ENCODE assay signal across 1 fruit fly cellular context in the genomic region with DNA sequence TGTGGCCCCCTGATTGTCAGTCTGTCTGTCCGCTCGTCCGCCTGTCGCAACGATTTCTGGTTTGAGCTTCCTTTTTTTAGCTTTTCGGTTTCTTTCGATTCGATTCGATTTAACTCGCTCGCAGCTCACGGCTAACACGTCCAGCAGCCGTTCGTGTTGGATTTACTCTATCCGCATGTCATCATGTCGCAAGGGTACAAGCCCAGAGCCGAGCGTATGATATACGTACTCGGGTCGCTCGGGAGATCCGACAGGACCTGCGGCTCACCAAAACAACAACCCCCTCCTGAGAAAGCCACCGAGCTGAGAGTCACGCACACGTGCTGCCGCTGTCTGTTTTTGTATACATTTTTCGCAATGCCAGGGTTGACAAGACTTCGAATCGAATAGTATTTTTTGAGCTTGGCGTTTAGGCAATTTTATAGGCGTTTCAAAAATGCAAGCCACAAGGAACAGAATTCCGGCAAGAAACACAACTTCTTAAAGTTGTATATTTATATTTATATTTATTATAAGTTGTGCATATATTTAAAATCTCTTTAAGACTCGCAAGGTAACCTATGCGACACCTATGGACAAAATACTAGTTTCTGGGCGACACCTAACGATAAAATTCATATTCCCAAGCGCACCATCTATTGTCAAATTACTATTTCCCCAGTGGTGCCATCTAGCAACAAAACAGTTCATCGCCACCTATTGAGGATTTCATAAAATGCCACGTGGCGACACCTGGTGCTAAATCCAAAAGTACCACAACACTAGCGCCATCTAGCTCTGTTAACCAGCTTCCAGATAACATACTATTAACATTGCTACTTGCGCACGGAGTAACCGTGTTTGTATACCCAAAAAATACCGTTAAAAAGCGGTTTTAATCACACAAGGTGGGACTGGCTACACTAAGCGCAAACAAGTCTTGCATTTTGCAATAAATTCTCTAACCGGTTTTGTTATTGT.
TF ChIP-seq lines count a peak whose summit lies in the region.

CG2993 (minus strand) TSS at position 353 of the 960 bp plus-strand sequence.
sgll (plus strand) TSS at position 871 of the 960 bp plus-strand sequence.

TF ChIP-seq in whole organism, embryonic, 481 proteins besides CTCF, POLR2A, EP300 and RAD21 (continued from another document and continues in another):
- peak; percentile 39; the same call in 1 of the 2 replicates for TF ChIP-seq toy (GFP tag; IDR thresholded peaks at IDR 0.05; lab: Robert Waterston, UW)
- TF ChIP-seq HLH4C (GFP tag; IDR thresholded peaks at IDR 0.05; lab: Robert Waterston, UW; ENCODE audit: partially characterized antibody) = no peak
- peak; percentile 77 for TF ChIP-seq gro (GFP tag; optimal IDR thresholded peaks at IDR 0.05; lab: Kevin White, UChicago)
- no peak for TF ChIP-seq CG10431 (GFP tag; optimal IDR thresholded peaks at IDR 0.05; lab: Kevin White, UChicago)
- peak; percentile 96 for TF ChIP-seq sisA (GFP tag; IDR thresholded peaks at IDR 0.05; lab: Robert Waterston, UW)
- TF ChIP-seq phol (tag; optimal IDR thresholded peaks at IDR 0.05; lab: Kevin White, UChicago) = peak; percentile 84
- peak; percentile 74 for TF ChIP-seq CG7271 (tag; optimal IDR thresholded peaks at IDR 0.05; lab: Kevin White, UChicago)
- peak; percentile 86 for TF ChIP-seq eyg (GFP tag; optimal IDR thresholded peaks at IDR 0.05; lab: Kevin White, UChicago)
- no peak for TF ChIP-seq Sin3A (optimal IDR thresholded peaks at IDR 0.05; lab: Kevin White, UChicago)
- TF ChIP-seq fd96Cb (tag; optimal IDR thresholded peaks at IDR 0.05; lab: Kevin White, UChicago) = peak; percentile 85
- TF ChIP-seq CG13624 (GFP tag; optimal IDR thresholded peaks at IDR 0.05; lab: Kevin White, UChicago) = peak; percentile 91
- TF ChIP-seq aop (GFP tag; IDR thresholded peaks at IDR 0.05; lab: Robert Waterston, UW) = peak; percentile 38; the same call in 1 of the 2 replicates
- peak; percentile 92 for TF ChIP-seq CG4424 (GFP tag; optimal IDR thresholded peaks at IDR 0.05; lab: Kevin White, UChicago)
- peak; percentile 74 for TF ChIP-seq CG10543 (GFP tag; optimal IDR thresholded peaks at IDR 0.05; lab: Kevin White, UChicago)
- peak; percentile 74 for TF ChIP-seq Ravus (GFP tag; IDR thresholded peaks at IDR 0.05; lab: Robert Waterston, UW)
- TF ChIP-seq CG13287 (GFP tag; IDR thresholded peaks at IDR 0.05; lab: Robert Waterston, UW; ENCODE audit: partially characterized antibody) = peak; percentile 48
- TF ChIP-seq CG6765 (GFP tag; optimal IDR thresholded peaks at IDR 0.05; lab: Kevin White, UChicago) = peak; percentile 30
- peak; percentile 87 for TF ChIP-seq Six4 (GFP tag; optimal IDR thresholded peaks at IDR 0.05; lab: Kevin White, UChicago)
- TF ChIP-seq Xbp1 (GFP tag; optimal IDR thresholded peaks at IDR 0.05; lab: Kevin White, UChicago) = peak; percentile 98
- peak; percentile 67 for TF ChIP-seq Fer1 (GFP tag; optimal IDR thresholded peaks at IDR 0.05; lab: Kevin White, UChicago)
- TF ChIP-seq CG1233 (GFP tag; optimal IDR thresholded peaks at IDR 0.05; lab: Kevin White, UChicago) = peak; percentile 90
- peak; percentile 99 for TF ChIP-seq Lhr (GFP tag; optimal IDR thresholded peaks at IDR 0.05; lab: Kevin White, UChicago)
- TF ChIP-seq CG15479 (GFP tag; optimal IDR thresholded peaks at IDR 0.05; lab: Kevin White, UChicago) = no peak
- TF ChIP-seq hth (optimal IDR thresholded peaks at IDR 0.05; lab: Kevin White, UChicago) = no peak
- no peak for TF ChIP-seq corto (GFP tag; optimal IDR thresholded peaks at IDR 0.05; lab: Kevin White, UChicago)
- peak; percentile 61 for TF ChIP-seq trem (tag; optimal IDR thresholded peaks at IDR 0.05; lab: Kevin White, UChicago)
- TF ChIP-seq tio (GFP tag; optimal IDR thresholded peaks at IDR 0.05; lab: Kevin White, UChicago) = peak; percentile 89
- no peak; the same call in 1 of the 2 replicates for TF ChIP-seq rib (GFP tag; IDR thresholded peaks at IDR 0.05; lab: Robert Waterston, UW)
- peak; percentile 45; the same call in 1 of the 2 replicates for TF ChIP-seq GATAe (GFP tag; conservative IDR thresholded peaks at IDR 0.05; lab: Robert Waterston, UW)
- TF ChIP-seq gsb (GFP tag; IDR thresholded peaks at IDR 0.05; lab: Robert Waterston, UW) = peak; percentile 84
- TF ChIP-seq CG10321 (GFP tag; IDR thresholded peaks at IDR 0.05; lab: Robert Waterston, UW) = peak; percentile 52; the same call in 1 of the 2 replicates
- peak; percentile 94 for TF ChIP-seq Mes4 (GFP tag; optimal IDR thresholded peaks at IDR 0.05; lab: Kevin White, UChicago)
- peak; percentile 92 for TF ChIP-seq p53 (GFP tag; optimal IDR thresholded peaks at IDR 0.05; lab: Kevin White, UChicago)
- peak; percentile 97 for TF ChIP-seq zfh1 (GFP tag; IDR thresholded peaks at IDR 0.05; lab: Robert Waterston, UW)
- TF ChIP-seq CG8388 (GFP tag; optimal IDR thresholded peaks at IDR 0.05; lab: Kevin White, UChicago) = peak; percentile 39
- TF ChIP-seq Neu2 (GFP tag; optimal IDR thresholded peaks at IDR 0.05; lab: Kevin White, UChicago; ENCODE audit: borderline replicate concordance) = peak; percentile 55
- TF ChIP-seq jigr1 (GFP tag; IDR thresholded peaks at IDR 0.05; lab: Robert Waterston, UW) = peak; percentile 76; the same call in 2 of the 3 replicates
- peak; percentile 76 for TF ChIP-seq Ssrp (tag; optimal IDR thresholded peaks at IDR 0.05; lab: Kevin White, UChicago)
- TF ChIP-seq Dad (GFP tag; optimal IDR thresholded peaks at IDR 0.05; lab: Kevin White, UChicago) = peak; percentile 77
- TF ChIP-seq onecut (GFP tag; IDR thresholded peaks at IDR 0.05; lab: Robert Waterston, UW) = peak; percentile 92
- TF ChIP-seq Hr78 (GFP tag; optimal IDR thresholded peaks at IDR 0.05; lab: Kevin White, UChicago) = no peak
- no peak for TF ChIP-seq CG13296 (GFP tag; optimal IDR thresholded peaks at IDR 0.05; lab: Kevin White, UChicago)
- TF ChIP-seq CG4282 (GFP tag; optimal IDR thresholded peaks at IDR 0.05; lab: Kevin White, UChicago) = peak; percentile 62
- peak; percentile 88 for TF ChIP-seq CG12155 (GFP tag; optimal IDR thresholded peaks at IDR 0.05; lab: Kevin White, UChicago)
- TF ChIP-seq CG15601 (tag; optimal IDR thresholded peaks at IDR 0.05; lab: Kevin White, UChicago) = no peak
- peak; percentile 98 for TF ChIP-seq CG5245 (GFP tag; optimal IDR thresholded peaks at IDR 0.05; lab: Kevin White, UChicago)
- peak; percentile 64 for TF ChIP-seq row (GFP tag; IDR thresholded peaks at IDR 0.05; lab: Robert Waterston, UW)
- no peak for TF ChIP-seq tap (tag; optimal IDR thresholded peaks at IDR 0.05; lab: Kevin White, UChicago)
- TF ChIP-seq CG18619 (GFP tag; optimal IDR thresholded peaks at IDR 0.05; lab: Kevin White, UChicago) = peak; percentile 86
- peak; percentile 93 for TF ChIP-seq Side (GFP tag; optimal IDR thresholded peaks at IDR 0.05; lab: Kevin White, UChicago)
- no peak for TF ChIP-seq CG7963 (GFP tag; IDR thresholded peaks at IDR 0.05; lab: Robert Waterston, UW; ENCODE audit: partially characterized antibody)
- peak in 1 of 2 experiments; percentile 76 for TF ChIP-seq insv (GFP tag; optimal IDR thresholded peaks at IDR 0.05; lab: Kevin White, UChicago)
- TF ChIP-seq so (GFP tag; IDR thresholded peaks at IDR 0.05; lab: Robert Waterston, UW) = peak; percentile 57; the same call in 2 of the 3 replicates
- peak; percentile 85 for TF ChIP-seq CG4854 (GFP tag; optimal IDR thresholded peaks at IDR 0.05; lab: Kevin White, UChicago)
- TF ChIP-seq Fer2 (tag; optimal IDR thresholded peaks at IDR 0.05; lab: Kevin White, UChicago) = peak; percentile 71
- no peak for TF ChIP-seq CG11695 (GFP tag; IDR thresholded peaks at IDR 0.05; lab: Robert Waterston, UW)
- TF ChIP-seq CG12071 (GFP tag; optimal IDR thresholded peaks at IDR 0.05; lab: Kevin White, UChicago) = peak; percentile 49
- peak; percentile 98 for TF ChIP-seq Chrac-16 (GFP tag; optimal IDR thresholded peaks at IDR 0.05; lab: Kevin White, UChicago)
- TF ChIP-seq CG18599 (GFP tag; optimal IDR thresholded peaks at IDR 0.05; lab: Kevin White, UChicago) = peak; percentile 80
- TF ChIP-seq CG13775 (GFP tag; optimal IDR thresholded peaks at IDR 0.05; lab: Kevin White, UChicago) = peak; percentile 72
- peak; percentile 83 for TF ChIP-seq slou (GFP tag; optimal IDR thresholded peaks at IDR 0.05; lab: Kevin White, UChicago)
- TF ChIP-seq nom (GFP tag; optimal IDR thresholded peaks at IDR 0.05; lab: Kevin White, UChicago) = no peak
- TF ChIP-seq ssp (GFP tag; IDR thresholded peaks at IDR 0.05; lab: Robert Waterston, UW) = peak; percentile 88
- peak; percentile 73 to 93 for TF ChIP-seq Hr51 (GFP tag; optimal IDR thresholded peaks at IDR 0.05; lab: Kevin White, UChicago)
- TF ChIP-seq CG9437 (GFP tag; optimal IDR thresholded peaks at IDR 0.05; lab: Kevin White, UChicago) = peak; percentile 51
- TF ChIP-seq Eip74EF (GFP tag; optimal IDR thresholded peaks at IDR 0.05; lab: Kevin White, UChicago) = no peak
- TF ChIP-seq CG6175 (GFP tag; IDR thresholded peaks at IDR 0.05; lab: Robert Waterston, UW) = peak; percentile 86
- peak; percentile 95 for TF ChIP-seq CG8089 (GFP tag; optimal IDR thresholded peaks at IDR 0.05; lab: Kevin White, UChicago)
- TF ChIP-seq Lim3 (GFP tag; IDR thresholded peaks at IDR 0.05; lab: Robert Waterston, UW) = peak; percentile 69
- no peak for TF ChIP-seq zen2 (GFP tag; IDR thresholded peaks at IDR 0.05; lab: Robert Waterston, UW; ENCODE audit: partially characterized antibody)
- peak; percentile 54; the same call in 1 of the 2 replicates for TF ChIP-seq Atf6 (GFP tag; IDR thresholded peaks at IDR 0.05; lab: Robert Waterston, UW)
- TF ChIP-seq Hr39 (optimal IDR thresholded peaks at IDR 0.05; lab: Kevin White, UChicago) = no peak
- TF ChIP-seq Xrp1 (GFP tag; IDR thresholded peaks at IDR 0.05; lab: Robert Waterston, UW) = no peak; the same call in 1 of the 2 replicates
- TF ChIP-seq dimm (GFP tag; IDR thresholded peaks at IDR 0.05; lab: Robert Waterston, UW) = peak; percentile 62
- peak; percentile 81 for TF ChIP-seq gce (GFP tag; IDR thresholded peaks at IDR 0.05; lab: Robert Waterston, UW)
- peak; percentile 92 for TF ChIP-seq CG17829 (tag; optimal IDR thresholded peaks at IDR 0.05; lab: Kevin White, UChicago)
- peak; percentile 91 for TF ChIP-seq her (GFP tag; optimal IDR thresholded peaks at IDR 0.05; lab: Kevin White, UChicago)
- peak; percentile 97 for TF ChIP-seq CG15696 (tag; optimal IDR thresholded peaks at IDR 0.05; lab: Kevin White, UChicago)
- peak; percentile 91 for TF ChIP-seq CG7839 (tag; optimal IDR thresholded peaks at IDR 0.05; lab: Kevin White, UChicago)
- peak; percentile 80 for TF ChIP-seq CG2875 (GFP tag; optimal IDR thresholded peaks at IDR 0.05; lab: Kevin White, UChicago)
- peak; percentile 88; the same call in 2 of the 3 replicates for TF ChIP-seq CG3726 (GFP tag; IDR thresholded peaks at IDR 0.05; lab: Robert Waterston, UW)
- TF ChIP-seq bab2 (GFP tag; optimal IDR thresholded peaks at IDR 0.05; lab: Kevin White, UChicago) = peak; percentile 97
- peak; percentile 86 for TF ChIP-seq unpg (GFP tag; optimal IDR thresholded peaks at IDR 0.05; lab: Kevin White, UChicago)
- TF ChIP-seq ash1 (GFP tag; optimal IDR thresholded peaks at IDR 0.05; lab: Kevin White, UChicago) = peak; percentile 75
- TF ChIP-seq CG12299 (tag; optimal IDR thresholded peaks at IDR 0.05; lab: Kevin White, UChicago) = no peak
- TF ChIP-seq CG10366 (GFP tag; IDR thresholded peaks at IDR 0.05; lab: Robert Waterston, UW) = peak; percentile 90
- TF ChIP-seq pros (GFP tag; optimal IDR thresholded peaks at IDR 0.05; lab: Kevin White, UChicago) = no peak
- peak; percentile 83 for TF ChIP-seq CG2116 (GFP tag; optimal IDR thresholded peaks at IDR 0.05; lab: Kevin White, UChicago)
- peak; percentile 92 for TF ChIP-seq Pdp1 (GFP tag; optimal IDR thresholded peaks at IDR 0.05; lab: Kevin White, UChicago)
- peak; percentile 81 for TF ChIP-seq CG12659 (GFP tag; optimal IDR thresholded peaks at IDR 0.05; lab: Kevin White, UChicago)
- TF ChIP-seq BtbVII (GFP tag; optimal IDR thresholded peaks at IDR 0.05; lab: Kevin White, UChicago) = peak; percentile 6
- peak; percentile 83 for TF ChIP-seq wor (GFP tag; IDR thresholded peaks at IDR 0.05; lab: Robert Waterston, UW)
- TF ChIP-seq CG10462 (GFP tag; optimal IDR thresholded peaks at IDR 0.05; lab: Kevin White, UChicago) = peak; percentile 77
- peak; percentile 84 for TF ChIP-seq kay (GFP tag; optimal IDR thresholded peaks at IDR 0.05; lab: Kevin White, UChicago)
- peak; percentile 93 for TF ChIP-seq da (GFP tag; optimal IDR thresholded peaks at IDR 0.05; lab: Kevin White, UChicago)
- peak; percentile 85 for TF ChIP-seq peb (GFP tag; IDR thresholded peaks at IDR 0.05; lab: Robert Waterston, UW)
- peak; percentile 78 for TF ChIP-seq CG10267 (tag; optimal IDR thresholded peaks at IDR 0.05; lab: Kevin White, UChicago)
- no peak for TF ChIP-seq gcm (GFP tag; optimal IDR thresholded peaks at IDR 0.05; lab: Kevin White, UChicago)
- peak; percentile 81 for TF ChIP-seq CG4404 (GFP tag; IDR thresholded peaks at IDR 0.05; lab: Robert Waterston, UW)
- TF ChIP-seq crc (GFP tag; optimal IDR thresholded peaks at IDR 0.05; lab: Kevin White, UChicago) = peak; percentile 69
- TF ChIP-seq CG9932 (GFP tag; IDR thresholded peaks at IDR 0.05; lab: Robert Waterston, UW) = peak; percentile 96
- peak; percentile 6 for TF ChIP-seq CG6254 (GFP tag; optimal IDR thresholded peaks at IDR 0.05; lab: Kevin White, UChicago)
- TF ChIP-seq Rfx (GFP tag; IDR thresholded peaks at IDR 0.05; lab: Robert Waterston, UW) = peak; percentile 98
- TF ChIP-seq CG12744 (GFP tag; optimal IDR thresholded peaks at IDR 0.05; lab: Kevin White, UChicago) = peak; percentile 88
- TF ChIP-seq inv (GFP tag; IDR thresholded peaks at IDR 0.05; lab: Robert Waterston, UW; ENCODE audit: partially characterized antibody) = no peak; the same call in 1 of the 2 replicates
- TF ChIP-seq jing (GFP tag; optimal IDR thresholded peaks at IDR 0.05; lab: Kevin White, UChicago) = peak; percentile 85
- TF ChIP-seq CG10209 (GFP tag; optimal IDR thresholded peaks at IDR 0.05; lab: Kevin White, UChicago) = peak; percentile 91
- peak; percentile 93 for TF ChIP-seq ase (GFP tag; IDR thresholded peaks at IDR 0.05; lab: Robert Waterston, UW)
- peak in 1 of 2 experiments; percentile 41 for TF ChIP-seq crp (GFP tag; optimal IDR thresholded peaks at IDR 0.05; lab: Kevin White, UChicago)
- TF ChIP-seq NC2β (GFP tag; optimal IDR thresholded peaks at IDR 0.05; lab: Kevin White, UChicago) = peak; percentile 95
- TF ChIP-seq Hey (tag; optimal IDR thresholded peaks at IDR 0.05; lab: Kevin White, UChicago) = peak; percentile 51
- peak; percentile 76 for TF ChIP-seq CG3163 (GFP tag; optimal IDR thresholded peaks at IDR 0.05; lab: Kevin White, UChicago)
- TF ChIP-seq al (GFP tag; IDR thresholded peaks at IDR 0.05; lab: Robert Waterston, UW) = peak; percentile 81
- TF ChIP-seq CG3065 (GFP tag; optimal IDR thresholded peaks at IDR 0.05; lab: Kevin White, UChicago) = peak; percentile 83
- peak; percentile 38 for TF ChIP-seq CG6854 (GFP tag; optimal IDR thresholded peaks at IDR 0.05; lab: Kevin White, UChicago)
- TF ChIP-seq CG14014 (GFP tag; IDR thresholded peaks at IDR 0.05; lab: Robert Waterston, UW) = peak; percentile 87
- peak; percentile 75 for TF ChIP-seq zf30C (GFP tag; optimal IDR thresholded peaks at IDR 0.05; lab: Kevin White, UChicago)
